Fruit fly (Drosophila melanogaster) whole organism, embryonic: ENCODE results near the gene sac.

Experiments
- Asciz ChIP-seq: fragments of 200-800 bp; sonication (Bioruptor generic); optimal IDR thresholded peaks from 2 replicates; lab custom pipeline; 2017; ENCODE audit warnings: missing biosample characterization, mild to moderate bottlenecking, missing genetic modification characterization, missing genetic modification reagents
- Bgb ChIP-seq: fragments of 200-800 bp; sonication (Bioruptor generic); IDR thresholded peaks from 2 replicates; pipeline ENCODE4 v1.3.6; 2022; ENCODE audit warnings: missing biosample characterization, missing genetic modification characterization; ENCODE audit not compliant: partially characterized antibody
- CG11695 ChIP-seq: fragments of 200-800 bp; sonication (Bioruptor generic); IDR thresholded peaks from 3 replicates; pipeline ENCODE4 v1.3.6; 2022; ENCODE audit warnings: missing biosample characterization, missing genetic modification characterization
- CG1602 ChIP-seq: fragments of 200-800 bp; sonication (Bioruptor generic); optimal IDR thresholded peaks from 3 replicates; lab custom pipeline; 2016; ENCODE audit warnings: missing biosample characterization, missing genetic modification characterization
- CG16813 ChIP-seq: fragments of 200-800 bp; sonication (Bioruptor generic); IDR thresholded peaks from 3 replicates; pipeline ENCODE4 v1.3.6; 2022; ENCODE audit warnings: missing biosample characterization, missing genetic modification characterization; ENCODE audit not compliant: partially characterized antibody
- CG17568 ChIP-seq: fragments of 200-800 bp; sonication (Bioruptor generic); optimal IDR thresholded peaks from 2 replicates; lab custom pipeline; 2018; ENCODE audit warnings: missing biosample characterization, mild to moderate bottlenecking, missing genetic modification characterization, moderate library complexity
- CG18262 ChIP-seq: fragments of 200-800 bp; optimal IDR thresholded peaks from 3 replicates; lab custom pipeline; 2019; ENCODE audit warnings: missing biosample characterization, mild to moderate bottlenecking, missing genetic modification characterization, moderate library complexity
- CG18599 ChIP-seq: fragments of 200-800 bp; sonication (Bioruptor generic); optimal IDR thresholded peaks from 3 replicates; lab custom pipeline; 2017; ENCODE audit warnings: missing biosample characterization, missing genetic modification characterization, mild to moderate bottlenecking, moderate library complexity, missing genetic modification reagents
- CG18619 ChIP-seq: fragments of 200-800 bp; sonication (Bioruptor generic); optimal IDR thresholded peaks from 3 replicates; lab custom pipeline; 2017; ENCODE audit warnings: missing biosample characterization, mild to moderate bottlenecking, missing genetic modification characterization
- CG2120 ChIP-seq: fragments of 200-800 bp; sonication (Bioruptor generic); optimal IDR thresholded peaks from 3 replicates; lab custom pipeline; 2016; ENCODE audit warnings: missing biosample characterization, missing genetic modification characterization
- CG2199 ChIP-seq: fragments of 200-800 bp; sonication (Bioruptor generic); IDR thresholded peaks from 3 replicates; pipeline ENCODE4 v1.3.6; 2022; ENCODE audit warnings: missing biosample characterization, missing genetic modification characterization
- CG34376 ChIP-seq: fragments of 200-800 bp; sonication (Bioruptor generic); optimal IDR thresholded peaks from 2 replicates; lab custom pipeline; 2018; ENCODE audit warnings: missing biosample characterization, mild to moderate bottlenecking, missing genetic modification characterization
- CG4282 ChIP-seq: fragments of 200-800 bp; sonication (Bioruptor generic); optimal IDR thresholded peaks from 2 replicates; lab custom pipeline; 2016; ENCODE audit warnings: missing biosample characterization, missing genetic modification characterization
- CG4360 ChIP-seq: fragments of 200-800 bp; sonication (Bioruptor generic); IDR thresholded peaks from 2 replicates; pipeline ENCODE4 v1.3.6; 2022; ENCODE audit warnings: missing biosample characterization, missing genetic modification characterization
- CG5953 ChIP-seq: fragments of 200-800 bp; sonication (Bioruptor generic); IDR thresholded peaks from 2 replicates; pipeline ENCODE4 v1.3.6; 2022; ENCODE audit warnings: missing biosample characterization, missing genetic modification characterization
- CG6175 ChIP-seq: fragments of 200-800 bp; sonication (Bioruptor generic); IDR thresholded peaks from 3 replicates; pipeline ENCODE4 v1.3.6; 2022; ENCODE audit warnings: missing biosample characterization, missing genetic modification characterization
- CG6813 ChIP-seq: fragments of 200-800 bp; sonication (Bioruptor generic); optimal IDR thresholded peaks from 2 replicates; lab custom pipeline; 2017; ENCODE audit warnings: missing biosample characterization, missing genetic modification characterization, mild to moderate bottlenecking, moderate library complexity, missing genetic modification reagents
- CG6854 ChIP-seq: fragments of 200-800 bp; sonication (Bioruptor generic); optimal IDR thresholded peaks from 3 replicates; lab custom pipeline; 2017; ENCODE audit warnings: missing biosample characterization, mild to moderate bottlenecking, missing genetic modification characterization
- CG7372 ChIP-seq: fragments of 200-800 bp; sonication (Bioruptor generic); IDR thresholded peaks from 2 replicates; pipeline ENCODE4 v1.3.6; 2022; ENCODE audit warnings: missing biosample characterization, missing genetic modification characterization
- CG8765 ChIP-seq: fragments of 200-800 bp; sonication (Bioruptor generic); IDR thresholded peaks from 2 replicates; pipeline ENCODE4 v1.3.6; 2022; ENCODE audit warnings: missing biosample characterization, missing genetic modification characterization
- CHES-1-like ChIP-seq: fragments of 200-800 bp; sonication (Bioruptor generic); optimal IDR thresholded peaks from 2 replicates; lab custom pipeline; 2016; ENCODE audit warnings: missing biosample characterization, missing genetic modification characterization
- Dfd ChIP-seq, 2 experiments: fragments of >200 bp; optimal IDR thresholded peaks; 2 replicates each; lab custom pipeline; 2017; ENCODE audit warnings: missing biosample characterization in 2 of 2, missing genetic modification characterization in 2 of 2
- Dip3 ChIP-seq: fragments of 200-800 bp; sonication (Bioruptor generic); optimal IDR thresholded peaks from 3 replicates; lab custom pipeline; 2016; ENCODE audit warnings: missing biosample characterization, missing genetic modification characterization
- E2f2 ChIP-seq: fragments of 200-800 bp; sonication (Bioruptor generic); IDR thresholded peaks from 2 replicates; pipeline ENCODE4 v1.3.6; 2022; ENCODE audit warnings: missing biosample characterization, missing genetic modification characterization
- Elba2 ChIP-seq: fragments of 200-800 bp; sonication (Bioruptor generic); optimal IDR thresholded peaks from 3 replicates; lab custom pipeline; 2016; ENCODE audit warnings: missing biosample characterization, missing genetic modification characterization
- Ets97D ChIP-seq: fragments of 200-800 bp; sonication (Bioruptor generic); optimal IDR thresholded peaks from 3 replicates; lab custom pipeline; 2016; ENCODE audit warnings: missing biosample characterization, missing genetic modification characterization
- HLH3B ChIP-seq: fragments of 200-800 bp; sonication (Bioruptor generic); IDR thresholded peaks from 2 replicates; pipeline ENCODE4 v1.3.6; 2022; ENCODE audit warnings: missing biosample characterization, missing genetic modification characterization
- HmgD ChIP-seq: fragments of 200-800 bp; sonication (Bioruptor generic); optimal IDR thresholded peaks from 3 replicates; lab custom pipeline; 2016; ENCODE audit warnings: missing biosample characterization, missing genetic modification characterization
- Lpt ChIP-seq: fragments of >200 bp; optimal IDR thresholded peaks from 2 replicates; lab custom pipeline; 2018; ENCODE audit warnings: missing biosample characterization, missing genetic modification characterization
- Max ChIP-seq: fragments of 200-800 bp; sonication (Bioruptor generic); optimal IDR thresholded peaks from 2 replicates; lab custom pipeline; 2016; ENCODE audit warnings: missing biosample characterization, mild to moderate bottlenecking, missing genetic modification characterization
- NfI ChIP-seq: fragments of 200-800 bp; sonication (Bioruptor generic); optimal IDR thresholded peaks from 3 replicates; lab custom pipeline; 2018; ENCODE audit warnings: missing biosample characterization, mild to moderate bottlenecking, missing genetic modification characterization, moderate library complexity
- Oaz ChIP-seq: fragments of 200-800 bp; sonication (Bioruptor generic); IDR thresholded peaks from 2 replicates; pipeline ENCODE4 v1.3.6; 2022; ENCODE audit warnings: missing biosample characterization, missing genetic modification characterization
- amos ChIP-seq: fragments of 200-800 bp; sonication (Bioruptor generic); IDR thresholded peaks from 2 replicates; pipeline ENCODE4 v1.3.6; 2022; ENCODE audit warnings: missing biosample characterization, missing genetic modification characterization; ENCODE audit not compliant: partially characterized antibody
- cas ChIP-seq: fragments of 200-800 bp; sonication (Bioruptor generic); IDR thresholded peaks from 2 replicates; pipeline ENCODE4 v1.3.6; 2022; ENCODE audit warnings: missing biosample characterization, missing genetic modification characterization
- chm ChIP-seq: fragments of 200-800 bp; sonication (Bioruptor generic); IDR thresholded peaks from 2 replicates; pipeline ENCODE4 v1.3.6; 2022; ENCODE audit warnings: missing biosample characterization, missing genetic modification characterization
- cwo ChIP-seq: fragments of 200-800 bp; sonication (Bioruptor generic); optimal IDR thresholded peaks from 3 replicates; lab custom pipeline; 2017; ENCODE audit warnings: missing biosample characterization, missing genetic modification characterization, mild to moderate bottlenecking, moderate library complexity, missing genetic modification reagents
- dm ChIP-seq: fragments of 200-800 bp; sonication (Bioruptor generic); optimal IDR thresholded peaks from 3 replicates; lab custom pipeline; 2016; ENCODE audit warnings: missing biosample characterization, missing genetic modification characterization
- gsb ChIP-seq: fragments of 200-800 bp; sonication (Bioruptor generic); IDR thresholded peaks from 2 replicates; pipeline ENCODE4 v1.3.6; 2022; ENCODE audit warnings: missing biosample characterization, missing genetic modification characterization
- gt ChIP-seq: fragments of 200-800 bp; sonication (Bioruptor generic); IDR thresholded peaks from 2 replicates; pipeline ENCODE4 v1.3.6; 2022; ENCODE audit warnings: missing biosample characterization, missing genetic modification characterization
- kay ChIP-seq: fragments of 200-800 bp; sonication (Bioruptor generic); optimal IDR thresholded peaks from 2 replicates; lab custom pipeline; 2016; ENCODE audit warnings: missing biosample characterization, missing genetic modification characterization
- ken ChIP-seq: fragments of 200-800 bp; sonication (Bioruptor generic); IDR thresholded peaks from 3 replicates; pipeline ENCODE4 v1.3.6; 2022; ENCODE audit warnings: missing biosample characterization, missing genetic modification characterization
- lbe ChIP-seq: fragments of 200-800 bp; sonication (Bioruptor generic); optimal IDR thresholded peaks from 2 replicates; lab custom pipeline; 2016; ENCODE audit warnings: missing biosample characterization, mild to moderate bottlenecking, missing genetic modification characterization
- pfk ChIP-seq: fragments of 200-800 bp; sonication (Bioruptor generic); optimal IDR thresholded peaks from 2 replicates; lab custom pipeline; 2018; ENCODE audit warnings: missing biosample characterization, mild to moderate bottlenecking, missing genetic modification characterization, moderate library complexity
- rib ChIP-seq: fragments of 200-800 bp; sonication (Bioruptor generic); IDR thresholded peaks from 2 replicates; pipeline ENCODE4 v1.3.6; 2022; ENCODE audit warnings: missing biosample characterization, missing genetic modification characterization
- scrt ChIP-seq: fragments of 200-800 bp; sonication (Bioruptor generic); optimal IDR thresholded peaks from 2 replicates; lab custom pipeline; 2018; ENCODE audit warnings: missing biosample characterization, mild to moderate bottlenecking, missing genetic modification characterization, moderate library complexity
- sisA ChIP-seq: fragments of 200-800 bp; sonication (Bioruptor generic); IDR thresholded peaks from 2 replicates; pipeline ENCODE4 v1.3.6; 2022; ENCODE audit warnings: missing biosample characterization, missing genetic modification characterization
- slbo ChIP-seq: fragments of 200-800 bp; sonication (Bioruptor generic); IDR thresholded peaks from 2 replicates; pipeline ENCODE4 v1.3.6; 2022; ENCODE audit warnings: missing biosample characterization, missing genetic modification characterization
- tll ChIP-seq, 2 experiments: fragments of 200-800 bp in 1 of 2; fragments of >200 bp in 1 of 2; sonication (Bioruptor generic) in 1 of 2; optimal IDR thresholded peaks; 2 replicates each; lab custom pipeline; 2017 to 2019; ENCODE audit warnings: missing biosample characterization in 2 of 2, missing genetic modification characterization in 2 of 2, mild to moderate bottlenecking in 1 of 2, moderate library complexity in 1 of 2

Gene sac

DNA sequence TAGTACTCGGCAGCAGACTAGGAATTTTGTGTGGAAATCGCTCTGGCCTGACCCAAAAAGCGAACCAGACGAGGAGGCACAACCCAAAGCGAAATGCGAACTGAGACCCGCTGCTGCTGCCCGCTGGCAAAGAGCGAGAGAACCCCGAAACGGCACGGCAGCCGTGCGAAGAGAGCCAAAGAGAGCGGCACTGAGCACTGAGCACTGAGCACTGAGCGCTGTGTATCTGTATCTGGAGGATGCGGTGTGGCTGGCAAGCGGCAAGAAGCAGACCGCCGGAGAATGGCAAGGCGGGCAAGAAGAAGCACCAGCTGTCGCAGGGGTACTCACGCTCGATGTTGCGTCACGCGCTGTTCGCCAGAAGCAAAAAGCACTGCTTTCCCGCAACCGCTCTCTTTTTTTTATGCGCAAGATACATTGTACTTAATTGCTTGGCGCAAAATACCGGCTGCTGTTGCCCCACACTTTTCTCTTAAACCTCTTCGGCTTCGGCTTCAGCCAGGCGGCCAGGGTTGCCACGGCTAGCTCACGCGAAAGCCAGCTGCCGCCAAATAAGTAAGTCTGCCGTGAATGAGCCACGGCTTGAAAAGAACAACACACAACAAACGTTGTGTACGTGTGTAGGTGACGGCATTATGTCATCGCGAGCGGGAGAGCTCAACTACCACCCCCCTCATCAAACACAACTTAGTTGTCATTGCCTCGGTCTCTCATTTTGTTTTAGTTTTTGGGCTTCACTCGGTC is 27.2 kb upstream of the sac start (continued):
- TF ChIP-seq cas (GFP tag; lab: Robert Waterston, UW) (0 out of 2 replicates have a peak, but pooled peaks have one; percentile 28), sisA (GFP tag; lab: Robert Waterston, UW) (no peak), CG11695 (peak; percentile 22; the same call in 1 of the 3 replicates), CG6813 (GFP tag; lab: Kevin White, UChicago) (peak; percentile 34), CG18619 (GFP tag; lab: Kevin White, UChicago) (no peak), rib (GFP tag; lab: Robert Waterston, UW) (peak; percentile 32; the same call in 1 of the 2 replicates), Bgb (peak; percentile 47; the same call in 1 of the 2 replicates), Ets97D (peak; percentile 49), CG2199 (GFP tag; lab: Robert Waterston, UW) (0 out of 3 replicates have a peak, but pooled peaks have one; percentile 16), HmgD (GFP tag; lab: Kevin White, UChicago) (peak; percentile 74), CG4360 (GFP tag; lab: Robert Waterston, UW) (peak; percentile 52; the same call in 1 of the 2 replicates), CG18262 (no peak), CG16813 (GFP tag; lab: Robert Waterston, UW) (0 out of 3 replicates have a peak, but pooled peaks have one; percentile 10), Asciz (no peak), HLH3B (GFP tag; lab: Robert Waterston, UW) (no peak), CG5953 (GFP tag; lab: Robert Waterston, UW) (0 out of 2 replicates have a peak, but pooled peaks have one; percentile 26), chm (GFP tag; lab: Robert Waterston, UW) (peak; percentile 52; the same call in 1 of the 2 replicates), E2f2 (GFP tag; lab: Robert Waterston, UW) (0 out of 2 replicates have a peak, but pooled peaks have one; percentile 25), Oaz (GFP tag; lab: Robert Waterston, UW) (no peak), Elba2 (GFP tag; lab: Kevin White, UChicago) (no peak), dm (GFP tag; lab: Kevin White, UChicago) (peak; percentile 72), CG8765 (GFP tag; lab: Robert Waterston, UW) (peak; percentile 36; the same call in 1 of the 2 replicates), CHES-1-like (peak; percentile 1), NfI (GFP tag; lab: Kevin White, UChicago) (no peak), Lpt (GFP tag; lab: Kevin White, UChicago) (peak; percentile 76), CG1602 (GFP tag; lab: Kevin White, UChicago) (no peak), CG18599 (GFP tag; lab: Kevin White, UChicago) (peak; percentile 57), gt (GFP tag; lab: Robert Waterston, UW) (peak; percentile 21; the same call in 1 of the 2 replicates), slbo (no peak), amos (0 out of 2 replicates have a peak, but pooled peaks have one; percentile 35), tll (GFP tag; optimal IDR thresholded peaks at IDR 0.05; lab: Kevin White, UChicago) (peak in 1 of 2 experiments; percentile 19), ken (GFP tag; lab: Robert Waterston, UW) (peak; percentile 19; the same call in 1 of the 3 replicates), Dip3 (no peak), CG6854 (GFP tag; lab: Kevin White, UChicago) (peak; percentile 35), scrt (GFP tag; lab: Kevin White, UChicago) (peak; percentile 47), CG2120 (peak; percentile 7), Max (GFP tag; lab: Kevin White, UChicago) (peak; percentile 51), CG17568 (GFP tag; lab: Kevin White, UChicago) (peak; percentile 66), CG7372 (no peak), lbe (peak; percentile 47), kay (peak; percentile 37), gsb (no peak), pfk (GFP tag; lab: Kevin White, UChicago) (peak; percentile 26), Dfd (GFP tag; optimal IDR thresholded peaks at IDR 0.05; lab: Kevin White, UChicago) (no peak), CG34376 (GFP tag; lab: Kevin White, UChicago) (peak; percentile 61), CG6175 (GFP tag; lab: Robert Waterston, UW) (peak; percentile 97), cwo (peak; percentile 15), CG4282 (GFP tag; lab: Kevin White, UChicago) (peak; percentile 13)
